Worm (Caenorhabditis elegans): Measurements from ENCODE around the gene T23B5.4.
"Not testable (repeated sequence)": the region's sequence is repeated elsewhere in the genome, so short reads cannot be mapped to it uniquely, and the experiment has no call there.

The T23B5.4 gene

ce11 chrIV:12653094-12653493 is 21.7 kb upstream of the T23B5.4 start, which contains the start of the genes wdfy-3 and C26H9A.4:
Gene wdfy-3, plus strand, starts transcription at chrIV:12653401.
Gene C26H9A.4, plus strand, starts transcription at chrIV:12653410.
- peak; percentile 29 to 31 for TF ChIP-seq efl-1 (optimal IDR thresholded peaks at IDR 0.05)
- TF ChIP-seq efl-1 (GFP tag; optimal IDR thresholded peaks at IDR 0.05 in 1 of 2) = peak; percentile 8 to 24
- TF ChIP-seq sptf-1 (tag; optimal IDR thresholded peaks at IDR 0.05) = no peak
- no peak for TF ChIP-seq ztf-11 (tag; optimal IDR thresholded peaks at IDR 0.05)
- TF ChIP-seq xbp-1 (tag; optimal IDR thresholded peaks at IDR 0.05) = no peak
- peak; percentile 39 for TF ChIP-seq lir-3 (tag; optimal IDR thresholded peaks at IDR 0.05; ENCODE audit: poor library complexity)
- TF ChIP-seq elt-3 (tag; optimal IDR thresholded peaks at IDR 0.05) = peak in 1 of 6 experiments; percentile 9
- no peak for TF ChIP-seq fos-1 (tag; optimal IDR thresholded peaks at IDR 0.05)
- TF ChIP-seq hpl-2 (GFP tag; optimal IDR thresholded peaks at IDR 0.05) = no peak
- TF ChIP-seq ceh-90 (tag; optimal IDR thresholded peaks at IDR 0.05) = peak; percentile 48
- TF ChIP-seq blmp-1 (tag; optimal IDR thresholded peaks at IDR 0.05) = peak; percentile 31
- TF ChIP-seq dpl-1 (GFP tag; optimal IDR thresholded peaks at IDR 0.05) = peak in 2 of 3 experiments; percentile 32 to 33
- peak in 1 of 2 experiments; percentile 37 for TF ChIP-seq lsy-2 (tag; optimal IDR thresholded peaks at IDR 0.05)
- TF ChIP-seq fkh-8 (tag; optimal IDR thresholded peaks at IDR 0.05) = peak; percentile 14
- TF ChIP-seq skn-1 (tag; optimal IDR thresholded peaks at IDR 0.05) = peak; percentile 17
- no peak for TF ChIP-seq swsn-7 (tag; optimal IDR thresholded peaks at IDR 0.05)
- TF ChIP-seq mef-2 (tag; optimal IDR thresholded peaks at IDR 0.05) = no peak
- TF ChIP-seq egl-27 (tag; optimal IDR thresholded peaks at IDR 0.05) = no peak
- peak; percentile 27 for TF ChIP-seq nhr-71 (tag; optimal IDR thresholded peaks at IDR 0.05)
- no peak for TF ChIP-seq lin-13 (GFP tag; optimal IDR thresholded peaks at IDR 0.05)
- TF ChIP-seq lin-35 (GFP tag; optimal IDR thresholded peaks at IDR 0.05) = peak in 1 of 2 experiments; percentile 8
- no peak for TF ChIP-seq lin-15B (tag; optimal IDR thresholded peaks at IDR 0.05)
- TF ChIP-seq alr-1 (tag; optimal IDR thresholded peaks at IDR 0.05; ENCODE audit: borderline replicate concordance) = no peak
- peak; percentile 81 for TF ChIP-seq rnt-1 (tag; optimal IDR thresholded peaks at IDR 0.05)
- TF ChIP-seq nhr-90 (tag; optimal IDR thresholded peaks at IDR 0.05; ENCODE audit: poor library complexity) = peak; percentile 14
- no peak for TF ChIP-seq snu-23 (GFP tag; optimal IDR thresholded peaks at IDR 0.05)
- TF ChIP-seq tbx-2 (tag; optimal IDR thresholded peaks at IDR 0.05) = peak; percentile 9
- peak; percentile 31 for TF ChIP-seq mep-1 (tag; optimal IDR thresholded peaks at IDR 0.05)

- TF ChIP-seq vab-15 (tag; optimal IDR thresholded peaks at IDR 0.05); mef-2 (tag; optimal IDR thresholded peaks at IDR 0.05); fkh-4 (tag; optimal IDR thresholded peaks at IDR 0.05; ENCODE audit: borderline replicate concordance): not testable (repeated sequence)
Observed at ce11 chrIV:12677137-12677536, 2.3 kb downstream of the T23B5.4 start, which contains the start of gene T23B5.6. Gene T23B5.6, minus strand, starts transcription at chrIV:12677237.

- no peak for TF ChIP-seq fkh-10 (GFP tag; optimal IDR thresholded peaks at IDR 0.05)
- no peak for TF ChIP-seq nhr-71 (tag; optimal IDR thresholded peaks at IDR 0.05)
- TF ChIP-seq efl-1 (optimal IDR thresholded peaks at IDR 0.05) = peak in 1 of 2 experiments; percentile 61
- TF ChIP-seq efl-1 (GFP tag; optimal IDR thresholded peaks at IDR 0.05 in 1 of 2) = peak; percentile 75 to 94
- TF ChIP-seq nhr-19 (GFP tag; conservative IDR thresholded peaks at IDR 0.05) = no peak
- peak; percentile 66 to 76 for TF ChIP-seq lin-35 (GFP tag; optimal IDR thresholded peaks at IDR 0.05)
- TF ChIP-seq unc-86 (tag; optimal IDR thresholded peaks at IDR 0.05) = no peak
- peak; percentile 20 to 77 (median 66) for TF ChIP-seq dpl-1 (GFP tag; optimal IDR thresholded peaks at IDR 0.05)
- peak; percentile 6 for TF ChIP-seq lin-15B (tag; optimal IDR thresholded peaks at IDR 0.05)
- peak in 1 of 2 experiments; percentile 38 for TF ChIP-seq lsy-2 (tag; optimal IDR thresholded peaks at IDR 0.05)
Observed at ce11 chrIV:12684341-12684740, 9.5 kb downstream of the T23B5.4 start, which contains the start of gene prmt-9. Gene prmt-9, minus strand, starts transcription at chrIV:12684378.

- TF ChIP-seq elt-3 (tag; optimal IDR thresholded peaks at IDR 0.05) (peak in 1 of 6 experiments; percentile 3), blmp-1 (tag; optimal IDR thresholded peaks at IDR 0.05) (peak; percentile 91), dsc-1 (tag; optimal IDR thresholded peaks at IDR 0.05) (no peak), ceh-82 (tag; optimal IDR thresholded peaks at IDR 0.05) (no peak), efl-3 (GFP tag; optimal IDR thresholded peaks at IDR 0.05) (no peak), ceh-88 (GFP tag; IDR thresholded peaks at IDR 0.05) (no peak), snu-23 (GFP tag; optimal IDR thresholded peaks at IDR 0.05) (no peak), nhr-85 (tag) (peak; percentile 57), nhr-12 (tag; optimal IDR thresholded peaks at IDR 0.05) (no peak)
Observed at ce11 chrIV:12684826-12685594, 10.2 kb downstream of the T23B5.4 start.

All from whole organism, L1 larva.